Worm (Caenorhabditis elegans) whole organism, early embryonic: ENCODE results near the gene ceh-34.

Experiments
- aly-1 ChIP-seq: sonication (generic microtip); optimal IDR thresholded peaks from 2 replicates; lab custom pipeline; 2016; ENCODE audit warnings: missing genetic modification characterization, missing compliant biosample characterization
- ama-1 ChIP-seq: fragments of 150-350 bp; optimal IDR thresholded peaks from 2 replicates; lab custom pipeline; 2014
- pes-1 ChIP-seq: fragments of 200-800 bp; sonication (Bioruptor generic); IDR thresholded peaks from 2 replicates; pipeline ENCODE4 v1.3.6; 2022; ENCODE audit warnings: missing genetic modification reagents, missing genetic modification characterization, missing compliant biosample characterization
- scrt-1 ChIP-seq: fragments of 200-800 bp; sonication (Bioruptor generic); IDR thresholded peaks from 2 replicates; pipeline ENCODE4 v1.3.6; 2022; ENCODE audit warnings: missing genetic modification characterization, missing compliant biosample characterization
- tbx-11 ChIP-seq: fragments of 200-800 bp; sonication (Bioruptor generic); IDR thresholded peaks from 2 replicates; pipeline ENCODE4 v1.3.6; 2022; ENCODE audit warnings: missing genetic modification characterization, missing compliant biosample characterization

ce11 chrV:5272619-5273074 lies 46.7 kb downstream of the ceh-34 start:
- no peak for TF ChIP-seq ama-1
- no peak for TF ChIP-seq tbx-11 (GFP tag; lab: Robert Waterston, UW)
- TF ChIP-seq scrt-1, result no peak
- no peak for TF ChIP-seq aly-1 (tag; lab: Kevin White, UChicago)
- no peak for TF ChIP-seq pes-1 (GFP tag; lab: Robert Waterston, UW)
